Fruit fly (Drosophila melanogaster): ENCODE measurements around the gene Ccp84Af.

Ccp84Af gene

DNA sequence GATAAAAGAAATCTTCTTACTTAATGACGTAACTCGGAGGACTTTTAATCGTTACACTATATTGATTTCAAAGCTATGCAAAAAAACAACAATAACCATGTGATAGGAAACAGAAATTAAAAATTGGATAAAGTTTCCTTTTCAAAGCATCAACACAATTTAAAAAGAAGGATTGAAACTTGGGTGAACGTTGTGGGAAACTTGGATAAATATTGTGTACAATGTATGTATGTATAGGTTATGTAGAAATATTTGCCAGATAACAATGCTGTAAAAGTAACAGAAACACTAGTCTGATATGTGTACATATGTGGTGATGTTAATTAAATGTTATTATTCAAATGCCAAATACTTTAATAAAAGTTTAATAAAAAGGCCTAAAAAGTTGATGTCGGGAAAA, 16.3 kb upstream of the Ccp84Af start (continued):
- TF ChIP-seq CG2199 (GFP tag; IDR thresholded peaks at IDR 0.05) = peak; percentile 89; the same call in 2 of the 3 replicates

DNA sequence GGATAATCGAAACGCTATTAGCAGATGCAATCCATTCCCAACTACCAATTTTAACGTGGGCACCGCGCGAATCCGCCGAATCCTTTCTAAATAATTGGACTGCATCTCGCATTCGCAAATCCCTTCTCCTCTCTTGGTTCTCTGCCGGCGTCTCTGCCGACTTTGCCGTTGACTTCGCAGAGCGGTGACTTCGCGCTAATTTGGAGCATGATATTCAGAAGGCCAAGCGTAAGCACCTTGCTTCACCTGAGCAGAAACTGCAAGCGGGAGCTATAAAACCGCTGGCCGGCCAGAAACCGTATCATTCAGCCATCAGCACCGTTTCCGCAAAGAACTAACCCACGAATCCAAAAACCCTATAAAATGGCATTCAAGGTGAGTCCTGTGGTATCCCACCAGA, 13.7 kb upstream of the Ccp84Af start, which contains the start of gene Ccp84Aa:
TSS of gene Ccp84Aa (plus strand) at position 301 of the 400 bp plus-strand sequence.
- TF ChIP-seq slbo (GFP tag; IDR thresholded peaks at IDR 0.05) (no peak), CG4730 (GFP tag; IDR thresholded peaks at IDR 0.05) (no peak), CG8281 (tag; optimal IDR thresholded peaks at IDR 0.05) (no peak), CG13775 (GFP tag; optimal IDR thresholded peaks at IDR 0.05) (no peak), unpg (GFP tag; optimal IDR thresholded peaks at IDR 0.05) (no peak), CG3407 (GFP tag; optimal IDR thresholded peaks at IDR 0.05) (no peak), CG2129 (GFP tag; IDR thresholded peaks at IDR 0.05; ENCODE audit: partially characterized antibody) (no peak), CG8765 (GFP tag; IDR thresholded peaks at IDR 0.05) (no peak), jumu (GFP tag; optimal IDR thresholded peaks at IDR 0.05) (no peak), Lhr (GFP tag; optimal IDR thresholded peaks at IDR 0.05) (no peak), CG8924 (tag; optimal IDR thresholded peaks at IDR 0.05) (no peak), CG11085 (GFP tag; IDR thresholded peaks at IDR 0.05) (no peak), CG10431 (GFP tag; optimal IDR thresholded peaks at IDR 0.05) (no peak), pfk (GFP tag; optimal IDR thresholded peaks at IDR 0.05) (no peak), Blimp-1 (GFP tag; optimal IDR thresholded peaks at IDR 0.05) (no peak), sim (GFP tag; IDR thresholded peaks at IDR 0.05) (no peak), CG12391 (tag; optimal IDR thresholded peaks at IDR 0.05) (no peak)

DNA sequence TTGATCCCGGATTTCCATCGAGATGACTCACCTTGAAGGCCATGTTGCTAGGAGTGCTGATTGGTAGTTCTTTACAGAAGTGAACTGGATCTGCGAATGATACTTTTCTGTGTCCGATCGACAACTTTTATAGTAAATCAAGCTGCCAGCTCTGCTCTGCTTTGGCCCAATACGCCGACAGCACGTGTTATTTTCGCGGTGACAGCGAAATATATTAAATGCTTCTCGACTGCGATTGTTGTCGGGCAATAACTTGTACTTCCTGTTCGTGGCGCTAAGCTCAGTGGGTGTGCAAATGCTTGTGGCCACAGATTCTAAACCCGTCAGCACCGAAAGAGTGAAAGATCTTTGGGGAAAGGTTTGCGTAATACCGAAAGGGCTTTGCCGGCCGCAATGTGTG, 12.7 kb upstream of the Ccp84Af start, which contains the start of gene Ccp84Ab:
TSS of gene Ccp84Ab (minus strand) at position 101 of the 400 bp plus-strand sequence.
- TF ChIP-seq zen (tag; optimal IDR thresholded peaks at IDR 0.05) (no peak), Hr51 (GFP tag; optimal IDR thresholded peaks at IDR 0.05) (no peak), Camta (GFP tag; optimal IDR thresholded peaks at IDR 0.05) (no peak), Bgb (GFP tag; IDR thresholded peaks at IDR 0.05; ENCODE audit: partially characterized antibody) (no peak), Eip74EF (GFP tag; optimal IDR thresholded peaks at IDR 0.05) (no peak), croc (GFP tag; conservative IDR thresholded peaks at IDR 0.05) (no peak)

DNA sequence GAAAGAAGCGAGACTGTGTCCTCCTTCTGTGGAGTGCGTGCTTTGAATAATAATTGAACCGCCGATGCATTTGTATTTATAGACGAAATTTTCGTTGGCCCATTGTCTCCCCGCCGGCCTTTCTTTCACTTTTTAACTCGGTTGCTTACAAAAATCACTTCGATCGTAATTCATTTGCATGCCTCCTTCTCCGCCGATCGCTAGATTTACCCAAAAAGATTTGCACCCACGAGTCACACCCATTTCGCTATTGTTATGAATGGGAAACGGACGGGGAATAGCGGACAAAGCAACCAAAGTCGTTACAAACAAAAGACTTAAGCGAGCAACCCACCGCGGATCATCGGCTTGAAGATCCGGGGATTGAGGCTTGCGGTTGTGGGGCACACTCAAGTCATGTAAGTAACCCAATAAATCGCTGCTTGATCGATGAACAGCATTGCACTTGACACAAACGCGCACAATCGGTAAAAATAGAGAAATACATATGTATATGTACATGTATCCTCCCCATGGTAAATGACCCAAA, 6.2 kb upstream of the Ccp84Af start, which contains the start of gene Ccp84Ac:
TSS of gene Ccp84Ac (minus strand) at position 51 of the 529 bp plus-strand sequence.
- TF ChIP-seq Ets65A (GFP tag) (peak; percentile 63), oc (tag; optimal IDR thresholded peaks at IDR 0.05) (peak; percentile 53), Six4 (GFP tag; optimal IDR thresholded peaks at IDR 0.05) (no peak)

DNA sequence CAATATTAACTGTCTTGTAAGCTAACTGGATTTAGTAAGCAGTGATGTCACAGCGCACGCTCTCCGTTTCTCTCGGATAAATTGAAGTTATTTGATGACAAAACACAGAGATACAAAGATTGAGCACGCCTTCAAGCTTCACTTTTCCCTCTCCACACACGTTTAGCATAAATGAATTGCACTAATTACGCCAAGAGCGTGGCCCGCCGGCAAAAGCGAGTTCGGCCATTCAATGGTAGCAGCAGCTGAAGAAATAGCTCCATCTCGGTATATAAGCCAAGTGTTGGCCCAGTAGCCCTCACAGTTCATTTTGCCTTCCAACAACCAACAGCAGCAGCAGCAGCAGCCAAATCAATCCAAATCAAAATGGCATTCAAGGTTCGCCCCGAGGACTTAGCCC, 2.4 kb upstream of the Ccp84Af start, which contains the start of gene Ccp84Ad:
TSS of gene Ccp84Ad (plus strand) at position 301 of the 400 bp plus-strand sequence.
- no peak for TF ChIP-seq Deaf1 (tag; optimal IDR thresholded peaks at IDR 0.05)
- TF ChIP-seq Opbp (GFP tag; IDR thresholded peaks at IDR 0.05; ENCODE audit: partially characterized antibody) = 0 out of 3 replicates have a peak, but pooled peaks have one; percentile 6

DNA sequence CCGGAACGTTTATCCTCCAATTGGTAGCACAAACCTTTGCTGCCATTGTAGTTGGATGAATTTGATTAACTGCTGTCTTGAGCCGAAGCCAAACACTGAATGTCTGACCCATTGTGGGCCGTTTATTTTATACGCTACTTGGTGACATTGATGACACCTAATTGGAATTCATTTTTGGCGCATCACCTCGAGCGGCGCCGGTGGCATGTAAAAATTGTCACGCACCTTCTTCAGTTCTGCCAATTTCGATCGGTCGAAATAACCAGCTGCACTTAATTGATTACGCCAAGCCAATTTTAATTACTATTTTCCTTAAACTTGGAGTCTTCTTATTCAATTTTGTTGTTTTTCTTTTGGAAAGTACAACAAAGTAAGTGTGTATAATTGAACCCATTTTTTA, 1.6 kb upstream of the Ccp84Af start, which contains the start of gene Ccp84Ae:
TSS of gene Ccp84Ae (minus strand) at position 101 of the 400 bp plus-strand sequence.
- TF ChIP-seq Elba2 (GFP tag; optimal IDR thresholded peaks at IDR 0.05) (no peak), bsh (GFP tag; optimal IDR thresholded peaks at IDR 0.05) (no peak), Six4 (GFP tag; optimal IDR thresholded peaks at IDR 0.05) (no peak), CG30020 (tag; optimal IDR thresholded peaks at IDR 0.05) (no peak), CrebB (tag; optimal IDR thresholded peaks at IDR 0.05) (no peak), al (GFP tag; IDR thresholded peaks at IDR 0.05) (no peak), CG14014 (GFP tag; IDR thresholded peaks at IDR 0.05) (no peak), kni (GFP tag; optimal IDR thresholded peaks at IDR 0.05) (no peak)
